Fruit fly (Drosophila melanogaster) whole organism, embryonic: Measurements from ENCODE around the gene CG12974.

Experiments used
- Asciz ChIP-seq: fragments of 200-800 bp; sonication (Bioruptor generic); optimal IDR thresholded peaks from 2 replicates; lab custom pipeline; 2017; ENCODE audit warnings: missing biosample characterization, mild to moderate bottlenecking, missing genetic modification characterization, missing genetic modification reagents
- Atf-2 ChIP-seq: fragments of 200-800 bp; sonication (Bioruptor generic); optimal IDR thresholded peaks from 2 replicates; lab custom pipeline; 2016; ENCODE audit warnings: missing biosample characterization, missing genetic modification characterization
- Bgb ChIP-seq: fragments of 200-800 bp; sonication (Bioruptor generic); IDR thresholded peaks from 2 replicates; pipeline ENCODE4 v1.3.6; 2022; ENCODE audit warnings: missing biosample characterization, missing genetic modification characterization; ENCODE audit not compliant: partially characterized antibody
- CG10543 ChIP-seq: fragments of 200-800 bp; sonication (Bioruptor generic); optimal IDR thresholded peaks from 3 replicates; lab custom pipeline; 2017; ENCODE audit warnings: missing biosample characterization, mild to moderate bottlenecking, missing genetic modification characterization, moderate library complexity
- CG12769 ChIP-seq: fragments of 200-800 bp; sonication (Bioruptor generic); optimal IDR thresholded peaks from 2 replicates; lab custom pipeline; 2019; ENCODE audit warnings: missing biosample characterization, mild to moderate bottlenecking, missing genetic modification characterization, moderate library complexity
- CG13287 ChIP-seq: fragments of 200-800 bp; sonication (Bioruptor generic); IDR thresholded peaks from 2 replicates; pipeline ENCODE4 v1.3.6; 2022; ENCODE audit warnings: missing biosample characterization, missing genetic modification characterization; ENCODE audit not compliant: partially characterized antibody
- CG15269 ChIP-seq: fragments of 200-800 bp; sonication (Bioruptor generic); optimal IDR thresholded peaks from 2 replicates; lab custom pipeline; 2018; ENCODE audit warnings: missing biosample characterization, mild to moderate bottlenecking, missing genetic modification characterization, moderate library complexity
- CG2199 ChIP-seq: fragments of 200-800 bp; sonication (Bioruptor generic); IDR thresholded peaks from 3 replicates; pipeline ENCODE4 v1.3.6; 2022; ENCODE audit warnings: missing biosample characterization, missing genetic modification characterization
- CG2889 ChIP-seq: fragments of 200-800 bp; sonication (Bioruptor generic); IDR thresholded peaks from 3 replicates; pipeline ENCODE4 v1.3.6; 2022; ENCODE audit warnings: missing biosample characterization, missing genetic modification characterization
- CG34376 ChIP-seq: fragments of 200-800 bp; sonication (Bioruptor generic); optimal IDR thresholded peaks from 2 replicates; lab custom pipeline; 2018; ENCODE audit warnings: missing biosample characterization, mild to moderate bottlenecking, missing genetic modification characterization
- CG34422 ChIP-seq: fragments of 200-800 bp; sonication (Bioruptor generic); IDR thresholded peaks from 3 replicates; pipeline ENCODE4 v1.3.6; 2022; ENCODE audit warnings: missing biosample characterization, missing genetic modification characterization
- CG3838 ChIP-seq: fragments of 200-800 bp; sonication (Bioruptor generic); optimal IDR thresholded peaks from 3 replicates; lab custom pipeline; 2016; ENCODE audit warnings: missing biosample characterization, missing genetic modification characterization
- CG4360 ChIP-seq: fragments of 200-800 bp; sonication (Bioruptor generic); IDR thresholded peaks from 2 replicates; pipeline ENCODE4 v1.3.6; 2022; ENCODE audit warnings: missing biosample characterization, missing genetic modification characterization
- CG5953 ChIP-seq: fragments of 200-800 bp; sonication (Bioruptor generic); IDR thresholded peaks from 2 replicates; pipeline ENCODE4 v1.3.6; 2022; ENCODE audit warnings: missing biosample characterization, missing genetic modification characterization
- CG6765 ChIP-seq: fragments of 200-800 bp; sonication (Bioruptor generic); optimal IDR thresholded peaks from 3 replicates; lab custom pipeline; 2017; ENCODE audit warnings: missing biosample characterization, mild to moderate bottlenecking, missing genetic modification characterization
- CG7372 ChIP-seq: fragments of 200-800 bp; sonication (Bioruptor generic); IDR thresholded peaks from 2 replicates; pipeline ENCODE4 v1.3.6; 2022; ENCODE audit warnings: missing biosample characterization, missing genetic modification characterization
- CG7556 ChIP-seq: fragments of 200-800 bp; sonication (Bioruptor generic); optimal IDR thresholded peaks from 2 replicates; lab custom pipeline; 2017; ENCODE audit warnings: missing biosample characterization, mild to moderate bottlenecking, missing genetic modification characterization
- CTCF ChIP-seq: fragments of 200-800 bp; sonication (Bioruptor generic); optimal IDR thresholded peaks from 2 replicates; lab custom pipeline; 2017; ENCODE audit warnings: missing biosample characterization, mild to moderate bottlenecking, missing genetic modification characterization, moderate library complexity
- D19B ChIP-seq: fragments of 200-800 bp; sonication (Bioruptor generic); optimal IDR thresholded peaks from 2 replicates; lab custom pipeline; 2017; ENCODE audit warnings: missing biosample characterization, mild to moderate bottlenecking, missing genetic modification characterization
- Dbx ChIP-seq: fragments of 200-800 bp; sonication (Bioruptor generic); IDR thresholded peaks from 3 replicates; pipeline ENCODE4 v1.3.6; 2022; ENCODE audit warnings: missing biosample characterization, missing genetic modification characterization
- Dip3 ChIP-seq: fragments of 200-800 bp; sonication (Bioruptor generic); optimal IDR thresholded peaks from 3 replicates; lab custom pipeline; 2016; ENCODE audit warnings: missing biosample characterization, missing genetic modification characterization
- Eip74EF ChIP-seq, 2 experiments: fragments of 200-800 bp in 1 of 2; fragments of >200 bp in 1 of 2; sonication (Bioruptor generic) in 1 of 2; optimal IDR thresholded peaks; 2 replicates each; lab custom pipeline; 2017 to 2019; ENCODE audit warnings: missing biosample characterization in 2 of 2, missing genetic modification characterization in 2 of 2, mild to moderate bottlenecking in 1 of 2, moderate library complexity in 1 of 2
- H15 ChIP-seq: fragments of 200-800 bp; sonication (Bioruptor generic); IDR thresholded peaks from 3 replicates; pipeline ENCODE4 v1.3.6; 2022; ENCODE audit warnings: missing biosample characterization, missing genetic modification characterization
- HmgZ ChIP-seq: fragments of 200-800 bp; sonication (Bioruptor generic); optimal IDR thresholded peaks from 2 replicates; lab custom pipeline; 2018; ENCODE audit warnings: missing biosample characterization, mild to moderate bottlenecking, missing genetic modification characterization
- Hr78 ChIP-seq, 2 experiments: fragments of 200-800 bp in 1 of 2; fragments of >200 bp in 1 of 2; sonication (Bioruptor generic) in 1 of 2; optimal IDR thresholded peaks; 2 replicates each; lab custom pipeline; 2017 to 2019; ENCODE audit warnings: missing biosample characterization in 2 of 2, missing genetic modification characterization in 2 of 2, mild to moderate bottlenecking in 1 of 2, moderate library complexity in 1 of 2
- Med ChIP-seq: fragments of 200-800 bp; sonication (Bioruptor generic); peaks from one replicate; lab custom pipeline; 2016; ENCODE audit warnings: missing biosample characterization, missing genetic modification characterization, mild to moderate bottlenecking, inconsistent platforms, moderate library complexity
- Nf-YA ChIP-seq: fragments of 200-800 bp; sonication (Bioruptor generic); IDR thresholded peaks from 2 replicates; pipeline ENCODE4 v1.3.6; 2022; ENCODE audit warnings: missing biosample characterization, missing genetic modification characterization
- Scr ChIP-seq: fragments of 200-800 bp; sonication (Bioruptor generic); IDR thresholded peaks from 2 replicates; pipeline ENCODE4 v1.3.6; 2022; ENCODE audit warnings: missing biosample characterization, missing genetic modification characterization; ENCODE audit not compliant: partially characterized antibody
- ab ChIP-seq: fragments of 200-800 bp; sonication (Bioruptor generic); optimal IDR thresholded peaks from 2 replicates; lab custom pipeline; 2016; ENCODE audit warnings: missing biosample characterization, missing genetic modification characterization
- amos ChIP-seq: fragments of 200-800 bp; sonication (Bioruptor generic); IDR thresholded peaks from 2 replicates; pipeline ENCODE4 v1.3.6; 2022; ENCODE audit warnings: missing biosample characterization, missing genetic modification characterization; ENCODE audit not compliant: partially characterized antibody
- aop ChIP-seq: fragments of 200-800 bp; sonication (Bioruptor generic); IDR thresholded peaks from 2 replicates; pipeline ENCODE4 v1.3.6; 2022; ENCODE audit warnings: missing biosample characterization, missing genetic modification characterization
- exex ChIP-seq: fragments of 200-800 bp; sonication (Bioruptor generic); optimal IDR thresholded peaks from 4 replicates; lab custom pipeline; 2018; ENCODE audit warnings: missing biosample characterization, mild to moderate bottlenecking, missing genetic modification characterization, moderate library complexity
- gcm ChIP-seq: fragments of 200-800 bp; sonication (Bioruptor generic); optimal IDR thresholded peaks from 2 replicates; lab custom pipeline; 2019; ENCODE audit warnings: missing biosample characterization, mild to moderate bottlenecking, missing genetic modification characterization, moderate library complexity
- grn ChIP-seq: fragments of 200-800 bp; sonication (Bioruptor generic); optimal IDR thresholded peaks from 3 replicates; lab custom pipeline; 2017; ENCODE audit warnings: missing biosample characterization, missing genetic modification characterization
- gt ChIP-seq: fragments of 200-800 bp; sonication (Bioruptor generic); IDR thresholded peaks from 2 replicates; pipeline ENCODE4 v1.3.6; 2022; ENCODE audit warnings: missing biosample characterization, missing genetic modification characterization
- hkb ChIP-seq, 2 experiments: fragments of 200-800 bp in 1 of 2; fragments of >200 bp in 1 of 2; sonication (Bioruptor generic) in 1 of 2; IDR thresholded peaks in 1 of 2; optimal IDR thresholded peaks in 1 of 2; 2 replicates each; pipeline versions ENCODE4 v1.3.6 to Lab custom; 2017 to 2022; ENCODE audit warnings: missing biosample characterization in 1 of 2, missing genetic modification characterization in 1 of 2
- ind ChIP-seq: fragments of 200-800 bp; sonication (Bioruptor generic); optimal IDR thresholded peaks from 3 replicates; lab custom pipeline; 2016; ENCODE audit warnings: missing biosample characterization, missing genetic modification characterization
- kay ChIP-seq: fragments of 200-800 bp; sonication (Bioruptor generic); optimal IDR thresholded peaks from 2 replicates; lab custom pipeline; 2016; ENCODE audit warnings: missing biosample characterization, missing genetic modification characterization
- run ChIP-seq: fragments of 200-800 bp; sonication (Bioruptor generic); optimal IDR thresholded peaks from 3 replicates; lab custom pipeline; 2018; ENCODE audit warnings: missing biosample characterization, mild to moderate bottlenecking, missing genetic modification characterization
- sens ChIP-seq: fragments of 200-800 bp; sonication (Bioruptor generic); peaks from one replicate; lab custom pipeline; 2016; ENCODE audit warnings: missing biosample characterization, missing genetic modification characterization
- slp2 ChIP-seq: fragments of 200-800 bp; sonication (Bioruptor generic); optimal IDR thresholded peaks from 2 replicates; lab custom pipeline; 2016; ENCODE audit warnings: missing biosample characterization, missing genetic modification characterization
- so ChIP-seq: fragments of 200-800 bp; sonication (Bioruptor generic); IDR thresholded peaks from 3 replicates; pipeline ENCODE4 v1.3.6; 2022; ENCODE audit warnings: missing biosample characterization, missing genetic modification characterization
- stc ChIP-seq: fragments of 200-800 bp; sonication (Bioruptor generic); IDR thresholded peaks from 2 replicates; pipeline ENCODE4 v1.3.6; 2022; ENCODE audit warnings: missing biosample characterization, missing genetic modification characterization
- stwl ChIP-seq: fragments of 200-800 bp; sonication (Bioruptor generic); optimal IDR thresholded peaks from 3 replicates; lab custom pipeline; 2018; ENCODE audit warnings: missing biosample characterization, mild to moderate bottlenecking, missing genetic modification characterization, moderate library complexity
- trh ChIP-seq: fragments of 200-800 bp; sonication (Bioruptor generic); optimal IDR thresholded peaks from 2 replicates; lab custom pipeline; 2016; ENCODE audit warnings: missing biosample characterization, missing genetic modification characterization
- vvl ChIP-seq: fragments of 200-800 bp; sonication (Bioruptor generic); IDR thresholded peaks from 2 replicates; pipeline ENCODE4 v1.3.6; 2022; ENCODE audit warnings: missing biosample characterization, missing genetic modification characterization
- z ChIP-seq: fragments of 200-800 bp; sonication (Bioruptor generic); IDR thresholded peaks from 3 replicates; pipeline ENCODE4 v1.3.6; 2022; ENCODE audit warnings: missing biosample characterization, missing genetic modification characterization
- zen2 ChIP-seq: fragments of 200-800 bp; sonication (Bioruptor generic); IDR thresholded peaks from 3 replicates; pipeline ENCODE4 v1.3.6; 2022; ENCODE audit warnings: missing biosample characterization, missing genetic modification characterization; ENCODE audit not compliant: partially characterized antibody
- zfh1 ChIP-seq: fragments of 200-800 bp; sonication (Bioruptor generic); IDR thresholded peaks from 3 replicates; pipeline ENCODE4 v1.3.6; 2022; ENCODE audit warnings: missing biosample characterization, missing genetic modification characterization

Gene CG12974

dm6 chr3L:21262426-21262825, 23.3 kb downstream of the CG12974 start:
- TF ChIP-seq CG7556 (GFP tag; lab: Kevin White, UChicago) = no peak
- TF ChIP-seq Nf-YA (GFP tag; lab: Robert Waterston, UW) = no peak; the same call in 1 of the 2 replicates
- peak; percentile 11 for TF ChIP-seq CG15269 (tag; lab: Kevin White, UChicago)
- TF ChIP-seq hkb (optimal IDR thresholded peaks at IDR 0.05; lab: Kevin White, UChicago) = no peak
- no peak for TF ChIP-seq hkb (GFP tag; IDR thresholded peaks at IDR 0.05; lab: Robert Waterston, UW)
- TF ChIP-seq Dip3 (GFP tag; lab: Kevin White, UChicago) = no peak
- no peak for TF ChIP-seq ind (GFP tag; lab: Kevin White, UChicago)
- TF ChIP-seq zen2 (GFP tag; lab: Robert Waterston, UW) = no peak
- 0 out of 3 replicates have a peak, but pooled peaks have one; percentile 7 for TF ChIP-seq Dbx (GFP tag; lab: Robert Waterston, UW)
- TF ChIP-seq Asciz = peak; percentile 12
- TF ChIP-seq Bgb = peak; percentile 45
- TF ChIP-seq aop (GFP tag; lab: Robert Waterston, UW) = no peak
- TF ChIP-seq sens = peak; percentile 74
- TF ChIP-seq Scr = no peak
- no peak for TF ChIP-seq trh (GFP tag; lab: Kevin White, UChicago)
- no peak for TF ChIP-seq CG2889
- peak; percentile 38; the same call in 1 of the 2 replicates for TF ChIP-seq amos
- TF ChIP-seq grn = peak; percentile 41
- TF ChIP-seq CG34376 (GFP tag; lab: Kevin White, UChicago) = no peak
- no peak for TF ChIP-seq gcm (GFP tag; lab: Kevin White, UChicago)
- peak; percentile 33 for TF ChIP-seq D19B (GFP tag; lab: Kevin White, UChicago)
- peak; percentile 17 for TF ChIP-seq Med
- TF ChIP-seq CG2199 (GFP tag; lab: Robert Waterston, UW) = peak; percentile 57; the same call in 2 of the 3 replicates
- peak; percentile 21 for TF ChIP-seq stwl
- peak; percentile 34 for TF ChIP-seq exex (tag; lab: Kevin White, UChicago)
- no peak for TF ChIP-seq Eip74EF (GFP tag; optimal IDR thresholded peaks at IDR 0.05; lab: Kevin White, UChicago)
- peak; percentile 28; the same call in 1 of the 2 replicates for TF ChIP-seq CG13287
- TF ChIP-seq HmgZ = peak; percentile 20
- peak; percentile 72 for TF ChIP-seq CTCF (GFP tag; lab: Kevin White, UChicago)
- TF ChIP-seq kay (GFP tag; lab: Kevin White, UChicago) = peak; percentile 43
- TF ChIP-seq CG6765 (GFP tag; lab: Kevin White, UChicago) = peak; percentile 31
- TF ChIP-seq vvl = peak; percentile 55; the same call in 1 of the 2 replicates

- TF ChIP-seq run (tag; lab: Kevin White, UChicago) (peak; percentile 61), stc (no peak), gt (GFP tag; lab: Robert Waterston, UW) (no peak), CG2199 (GFP tag; lab: Robert Waterston, UW) (peak; percentile 85; the same call in 2 of the 3 replicates), ab (GFP tag; lab: Kevin White, UChicago) (no peak), Eip74EF (GFP tag; optimal IDR thresholded peaks at IDR 0.05; lab: Kevin White, UChicago) (peak in 1 of 2 experiments; percentile 55), zfh1 (GFP tag; lab: Robert Waterston, UW) (0 out of 3 replicates have a peak, but pooled peaks have one; percentile 11), CG3838 (GFP tag; lab: Kevin White, UChicago) (peak; percentile 29), Atf-2 (GFP tag; lab: Kevin White, UChicago) (no peak), grn (peak; percentile 57), H15 (GFP tag; lab: Robert Waterston, UW) (no peak), CG34422 (GFP tag; lab: Robert Waterston, UW) (peak; percentile 18; the same call in 1 of the 3 replicates), CG12769 (tag; lab: Kevin White, UChicago) (peak; percentile 1), so (0 out of 3 replicates have a peak, but pooled peaks have one; percentile 6), CG4360 (GFP tag; lab: Robert Waterston, UW) (peak; percentile 39; the same call in 1 of the 2 replicates), slp2 (GFP tag; lab: Kevin White, UChicago) (no peak), CG5953 (no peak), Hr78 (GFP tag; optimal IDR thresholded peaks at IDR 0.05; lab: Kevin White, UChicago) (peak in 1 of 2 experiments; percentile 63), CG7372 (peak; percentile 40; the same call in 1 of the 2 replicates), CG10543 (GFP tag; lab: Kevin White, UChicago) (peak; percentile 28), z (GFP tag; lab: Robert Waterston, UW) (0 out of 3 replicates have a peak, but pooled peaks have one; percentile 36)
Observed at dm6 chr3L:21261403-21262164, 24.2 kb downstream of the CG12974 start.
